Worm (Caenorhabditis elegans): ENCODE results near the gene srh-128.

srh-128 gene

ce11 chrII:2734735-2735134 lies 29.6 kb upstream of the srh-128 start:
- TF ChIP-seq dao-5 (tag; optimal IDR thresholded peaks at IDR 0.05) (no peak), W03F9.2 (tag; optimal IDR thresholded peaks at IDR 0.05) (no peak), him-1 (tag; optimal IDR thresholded peaks at IDR 0.05) (no peak)

- no peak for TF ChIP-seq dao-5 (tag; optimal IDR thresholded peaks at IDR 0.05)
- no peak for TF ChIP-seq him-1 (tag; optimal IDR thresholded peaks at IDR 0.05)
- TF ChIP-seq W03F9.2 (tag; optimal IDR thresholded peaks at IDR 0.05), result no peak
Observed at ce11 chrII:2734266-2734665, 29.2 kb upstream of the srh-128 start.

- TF ChIP-seq dao-5 (tag; optimal IDR thresholded peaks at IDR 0.05) (no peak), W03F9.2 (tag; optimal IDR thresholded peaks at IDR 0.05) (no peak), him-1 (tag; optimal IDR thresholded peaks at IDR 0.05) (no peak)
Observed at ce11 chrII:2730647-2731046, 25.5 kb upstream of the srh-128 start.

- TF ChIP-seq dao-5 (tag; optimal IDR thresholded peaks at IDR 0.05), result no peak
- TF ChIP-seq W03F9.2 (tag; optimal IDR thresholded peaks at IDR 0.05), result no peak
- TF ChIP-seq him-1 (tag; optimal IDR thresholded peaks at IDR 0.05), result no peak
Observed at ce11 chrII:2726774-2727173, 21.7 kb upstream of the srh-128 start.

ce11 chrII:2725561-2725960 lies 20.5 kb upstream of the srh-128 start, which contains the start of the genes T05A8.11 and nep-2:
Gene T05A8.11 (minus strand): TSS chrII:2725661.
Gene nep-2 (minus strand): TSS chrII:2725752.
- TF ChIP-seq him-1 (tag; optimal IDR thresholded peaks at IDR 0.05) (no peak), W03F9.2 (tag; optimal IDR thresholded peaks at IDR 0.05) (no peak), dao-5 (tag; optimal IDR thresholded peaks at IDR 0.05) (no peak)

- no peak for TF ChIP-seq W03F9.2 (tag; optimal IDR thresholded peaks at IDR 0.05)
- TF ChIP-seq him-1 (tag; optimal IDR thresholded peaks at IDR 0.05), result no peak
- no peak for TF ChIP-seq dao-5 (tag; optimal IDR thresholded peaks at IDR 0.05)
Observed at ce11 chrII:2721992-2722391, 16.9 kb upstream of the srh-128 start.

ce11 chrII:2719212-2719611 lies 14.1 kb upstream of the srh-128 start:
- TF ChIP-seq W03F9.2 (tag; optimal IDR thresholded peaks at IDR 0.05) (no peak), him-1 (tag; optimal IDR thresholded peaks at IDR 0.05) (no peak), dao-5 (tag; optimal IDR thresholded peaks at IDR 0.05) (no peak)

ce11 chrII:2717335-2717734 lies 12.2 kb upstream of the srh-128 start, which contains the start of gene T05A8.3:
Gene T05A8.3 (minus strand): TSS chrII:2717435.
- TF ChIP-seq him-1 (tag; optimal IDR thresholded peaks at IDR 0.05) (no peak), W03F9.2 (tag; optimal IDR thresholded peaks at IDR 0.05) (no peak), dao-5 (tag; optimal IDR thresholded peaks at IDR 0.05) (no peak)

- TF ChIP-seq him-1 (tag; optimal IDR thresholded peaks at IDR 0.05) (no peak), dao-5 (tag; optimal IDR thresholded peaks at IDR 0.05) (no peak), W03F9.2 (tag; optimal IDR thresholded peaks at IDR 0.05) (no peak)
Observed at ce11 chrII:2710919-2711318, 5.8 kb upstream of the srh-128 start, which contains the start of gene T05A8.2. Gene T05A8.2 (minus strand): TSS chrII:2711019.

ce11 chrII:2709942-2710341 lies 4.8 kb upstream of the srh-128 start, which contains the start of gene T05A8.1:
Gene T05A8.1 (minus strand): TSS chrII:2710042.
- TF ChIP-seq him-1 (tag; optimal IDR thresholded peaks at IDR 0.05), result no peak
- no peak for TF ChIP-seq dao-5 (tag; optimal IDR thresholded peaks at IDR 0.05)
- TF ChIP-seq W03F9.2 (tag; optimal IDR thresholded peaks at IDR 0.05), result no peak

ce11 chrII:2707872-2708271 lies 2.8 kb upstream of the srh-128 start, which contains the start of gene Y47G7B.2:
Gene Y47G7B.2 (minus strand): TSS chrII:2708014.
- TF ChIP-seq him-1 (tag; optimal IDR thresholded peaks at IDR 0.05) (no peak), W03F9.2 (tag; optimal IDR thresholded peaks at IDR 0.05) (no peak), dao-5 (tag; optimal IDR thresholded peaks at IDR 0.05) (no peak)

- TF ChIP-seq him-1 (tag; optimal IDR thresholded peaks at IDR 0.05) (no peak), W03F9.2 (tag; optimal IDR thresholded peaks at IDR 0.05) (no peak), dao-5 (tag; optimal IDR thresholded peaks at IDR 0.05) (no peak)
Observed at ce11 chrII:2702757-2703156, 2.3 kb downstream of the srh-128 start, which contains the start of gene sri-60. Gene sri-60 (minus strand): TSS chrII:2702857.

ce11 chrII:2700229-2700628 lies 4.9 kb downstream of the srh-128 start, which contains the start of gene sri-61:
Gene sri-61 (minus strand): TSS chrII:2700329.
- TF ChIP-seq dao-5 (tag; optimal IDR thresholded peaks at IDR 0.05), result no peak
- TF ChIP-seq him-1 (tag; optimal IDR thresholded peaks at IDR 0.05), result no peak
- no peak for TF ChIP-seq W03F9.2 (tag; optimal IDR thresholded peaks at IDR 0.05)

ce11 chrII:2698378-2698777 lies 6.7 kb downstream of the srh-128 start, which contains the start of gene sri-62:
Gene sri-62 (minus strand): TSS chrII:2698478.
- TF ChIP-seq W03F9.2 (tag; optimal IDR thresholded peaks at IDR 0.05), result no peak
- no peak for TF ChIP-seq him-1 (tag; optimal IDR thresholded peaks at IDR 0.05)
- TF ChIP-seq dao-5 (tag; optimal IDR thresholded peaks at IDR 0.05), result no peak

- TF ChIP-seq him-1 (tag; optimal IDR thresholded peaks at IDR 0.05) (no peak), W03F9.2 (tag; optimal IDR thresholded peaks at IDR 0.05) (no peak), dao-5 (tag; optimal IDR thresholded peaks at IDR 0.05) (no peak)
Observed at ce11 chrII:2695079-2695478, 10.0 kb downstream of the srh-128 start.

Data from whole organism, L4/young adult.